Worm (Caenorhabditis elegans) whole organism, L4 larva: Measurements from ENCODE around the gene dao-2.

Experiments used
- F10B5.3 ChIP-seq: sonication (generic microtip); optimal IDR thresholded peaks from 2 replicates; lab custom pipeline; 2016; ENCODE audit warnings: mild to moderate bottlenecking, missing genetic modification characterization, missing compliant biosample characterization
- T20F7.1 ChIP-seq: fragments of 200-800 bp; sonication (Bioruptor generic); optimal IDR thresholded peaks from 2 replicates; lab custom pipeline; 2018; ENCODE audit warnings: mild to moderate bottlenecking, missing genetic modification characterization, missing compliant biosample characterization
- T26A8.4 ChIP-seq: fragments of 200-800 bp; sonication (Bioruptor generic); IDR thresholded peaks from 2 replicates; pipeline ENCODE4 v1.3.6; 2022; ENCODE audit warnings: missing genetic modification characterization, missing compliant biosample characterization
- Y75B8A.6 ChIP-seq: fragments of 200-800 bp; sonication (Bioruptor generic); IDR thresholded peaks from 2 replicates; pipeline ENCODE4 v1.3.6; 2022; ENCODE audit warnings: missing genetic modification reagents, missing genetic modification characterization, missing compliant biosample characterization
- ZK546.5 ChIP-seq, 2 experiments: sonication (generic microtip); optimal IDR thresholded peaks; 2 replicates each; lab custom pipeline; 2017; ENCODE audit warnings: missing biosample characterization in 2 of 2, missing genetic modification characterization in 2 of 2
- aha-1 ChIP-seq: fragments of 150-350 bp; peaks from one replicate; lab custom pipeline; 2014; ENCODE audit warnings: missing biosample characterization, missing genetic modification characterization
- attf-4 ChIP-seq: sonication (generic microtip); optimal IDR thresholded peaks from 3 replicates; lab custom pipeline; 2017; ENCODE audit warnings: missing biosample characterization, missing genetic modification characterization
- ceh-20 ChIP-seq: fragments of 200-800 bp; sonication (Bioruptor generic); IDR thresholded peaks from 2 replicates; pipeline ENCODE4 v1.3.6; 2022; ENCODE audit warnings: missing genetic modification reagents, missing genetic modification characterization, missing compliant biosample characterization
- ceh-28 ChIP-seq: fragments of 150-350 bp; optimal IDR thresholded peaks from 2 replicates; lab custom pipeline; 2014; ENCODE audit warnings: missing biosample characterization, missing genetic modification reagents, missing genetic modification characterization
- ceh-82 ChIP-seq: sonication (generic microtip); optimal IDR thresholded peaks from 2 replicates; lab custom pipeline; 2017; ENCODE audit warnings: missing biosample characterization, missing genetic modification characterization
- ctbp-1 ChIP-seq: fragments of 200-800 bp; sonication (Bioruptor generic); IDR thresholded peaks from 2 replicates; pipeline ENCODE4 v1.3.6; 2022; ENCODE audit warnings: missing genetic modification reagents, missing genetic modification characterization, missing compliant biosample characterization
- daf-12 ChIP-seq: fragments of 150-350 bp; optimal IDR thresholded peaks from 2 replicates; lab custom pipeline; 2014; ENCODE audit warnings: missing biosample characterization, missing genetic modification reagents, missing genetic modification characterization
- daf-16 ChIP-seq, 3 experiments: sonication (generic microtip); optimal IDR thresholded peaks; 2 replicates each; lab custom pipeline; 2016 to 2017; ENCODE audit warnings: missing genetic modification characterization in 3 of 3, missing genetic modification reagents in 3 of 3, mild to moderate bottlenecking in 2 of 3, missing compliant biosample characterization in 2 of 3, missing biosample characterization in 1 of 3, moderate library complexity in 1 of 3
- daf-19 ChIP-seq: fragments of 200-800 bp; sonication (Bioruptor generic); conservative IDR thresholded peaks from 2 replicates; pipeline ENCODE4 v1.3.6; 2022; ENCODE audit warnings: missing genetic modification characterization, missing compliant biosample characterization
- dmd-6 ChIP-seq: fragments of 200-800 bp; sonication (Bioruptor generic); IDR thresholded peaks from 2 replicates; pipeline ENCODE4 v1.3.6; 2022; ENCODE audit warnings: missing genetic modification reagents, missing genetic modification characterization, missing compliant biosample characterization
- dmd-8 ChIP-seq: fragments of 200-800 bp; sonication (Bioruptor generic); IDR thresholded peaks from 2 replicates; pipeline ENCODE4 v1.3.6; 2022; ENCODE audit warnings: missing genetic modification characterization, missing compliant biosample characterization
- dpl-1 ChIP-seq: fragments of 150-350 bp; optimal IDR thresholded peaks from 2 replicates; lab custom pipeline; 2014; ENCODE audit warnings: missing biosample characterization, missing genetic modification reagents, missing genetic modification characterization
- egl-27 ChIP-seq: sonication (generic microtip); optimal IDR thresholded peaks from 3 replicates; lab custom pipeline; 2017; ENCODE audit warnings: missing biosample characterization, missing genetic modification reagents, missing genetic modification characterization
- egl-43 ChIP-seq: fragments of 200-800 bp; sonication (Bioruptor generic); IDR thresholded peaks from 2 replicates; pipeline ENCODE4 v1.3.6; 2022; ENCODE audit warnings: missing genetic modification reagents, missing genetic modification characterization, missing compliant biosample characterization
- hlh-11 ChIP-seq: fragments of 200-800 bp; sonication (Bioruptor generic); optimal IDR thresholded peaks from 2 replicates; lab custom pipeline; 2018; ENCODE audit warnings: mild to moderate bottlenecking, missing genetic modification characterization, missing compliant biosample characterization
- lin-1 ChIP-seq: fragments of 200-800 bp; sonication (Bioruptor generic); IDR thresholded peaks from 2 replicates; pipeline ENCODE4 v1.3.6; 2022; ENCODE audit warnings: missing genetic modification reagents, missing genetic modification characterization, missing compliant biosample characterization
- lin-15B ChIP-seq: fragments of 150-350 bp; sonication (generic microtip); optimal IDR thresholded peaks from 3 replicates; lab custom pipeline; 2014; ENCODE audit warnings: missing biosample characterization, missing genetic modification characterization
- lsy-2 ChIP-seq, 2 experiments: fragments of 150-350 bp in 1 of 2; sonication (generic microtip) in 1 of 2; optimal IDR thresholded peaks; 2 replicates each; lab custom pipeline; 2014 to 2017; ENCODE audit warnings: missing biosample characterization in 2 of 2, missing genetic modification characterization in 2 of 2
- mdt-29 ChIP-seq: fragments of 200-800 bp; sonication (Bioruptor generic); IDR thresholded peaks from 2 replicates; pipeline ENCODE4 v1.3.6; 2022; ENCODE audit warnings: missing genetic modification reagents, missing genetic modification characterization, missing compliant biosample characterization
- mep-1 ChIP-seq: fragments of 150-350 bp; sonication (generic microtip); optimal IDR thresholded peaks from 3 replicates; lab custom pipeline; 2014; ENCODE audit warnings: missing biosample characterization, missing genetic modification characterization
- nhr-102 ChIP-seq: sonication (generic microtip); optimal IDR thresholded peaks from 2 replicates; lab custom pipeline; 2016; ENCODE audit warnings: mild to moderate bottlenecking, missing genetic modification characterization, moderate library complexity, missing compliant biosample characterization
- nhr-11 ChIP-seq: fragments of 150-350 bp; optimal IDR thresholded peaks from 2 replicates; lab custom pipeline; 2014; ENCODE audit warnings: missing biosample characterization, missing genetic modification characterization
- nhr-237 ChIP-seq: sonication (generic microtip); optimal IDR thresholded peaks from 2 replicates; lab custom pipeline; 2017; ENCODE audit warnings: missing biosample characterization, missing genetic modification characterization
- nhr-42 ChIP-seq: fragments of 200-800 bp; sonication (Bioruptor generic); IDR thresholded peaks from 2 replicates; pipeline ENCODE4 v1.3.6; 2022; ENCODE audit warnings: missing genetic modification characterization, missing compliant biosample characterization
- nhr-48 ChIP-seq: sonication (generic microtip); optimal IDR thresholded peaks from 2 replicates; lab custom pipeline; 2016; ENCODE audit warnings: mild to moderate bottlenecking, missing genetic modification characterization, missing compliant biosample characterization
- nhr-6 ChIP-seq: fragments of 150-350 bp; optimal IDR thresholded peaks from 2 replicates; lab custom pipeline; 2014; ENCODE audit warnings: missing biosample characterization, missing genetic modification characterization
- pha-4 ChIP-seq, 2 experiments: fragments of 150-350 bp in 1 of 2; fragments of 200-800 bp in 1 of 2; sonication (Bioruptor generic) in 1 of 2; IDR thresholded peaks in 1 of 2; optimal IDR thresholded peaks in 1 of 2; 2 replicates each; pipeline versions ENCODE4 v1.3.6 to Lab custom; 2014 to 2022; ENCODE audit warnings: missing genetic modification characterization in 2 of 2, missing genetic modification reagents in 2 of 2, missing biosample characterization in 1 of 2, missing compliant biosample characterization in 1 of 2
- php-3 ChIP-seq: fragments of 200-800 bp; sonication (Bioruptor generic); IDR thresholded peaks from 2 replicates; pipeline ENCODE4 v1.3.6; 2022; ENCODE audit warnings: missing genetic modification reagents, missing genetic modification characterization, missing compliant biosample characterization
- rbr-2 ChIP-seq: sonication (generic microtip); optimal IDR thresholded peaks from 2 replicates; lab custom pipeline; 2016; ENCODE audit warnings: missing genotype, missing genetic modification characterization, missing compliant biosample characterization
- sdz-12 ChIP-seq: fragments of 200-800 bp; sonication (Bioruptor generic); optimal IDR thresholded peaks from 2 replicates; lab custom pipeline; 2018; ENCODE audit warnings: mild to moderate bottlenecking, missing genetic modification characterization, missing compliant biosample characterization
- set-16 ChIP-seq: fragments of 200-800 bp; sonication (Bioruptor generic); IDR thresholded peaks from 2 replicates; pipeline ENCODE4 v1.3.6; 2022; ENCODE audit warnings: missing genetic modification reagents, missing genetic modification characterization, missing compliant biosample characterization
- skn-1 ChIP-seq: fragments of 150-350 bp; optimal IDR thresholded peaks from 2 replicates; lab custom pipeline; 2014; ENCODE audit warnings: missing biosample characterization, missing genetic modification characterization
- snpc-1.2 ChIP-seq: fragments of 200-800 bp; sonication (Bioruptor generic); IDR thresholded peaks from 2 replicates; pipeline ENCODE4 v1.3.6; 2022; ENCODE audit warnings: missing genetic modification reagents, missing genetic modification characterization, missing compliant biosample characterization
- spr-1 ChIP-seq: sonication (generic microtip); optimal IDR thresholded peaks from 2 replicates; lab custom pipeline; 2016; ENCODE audit warnings: mild to moderate bottlenecking, missing genetic modification characterization, missing compliant biosample characterization
- unc-62 ChIP-seq, 3 experiments: fragments of 150-350 bp in 1 of 3; sonication (generic microtip); optimal IDR thresholded peaks in 2 of 3; peaks in 1 of 3; 1 replicate in 1 of 3; 2 replicates in 2 of 3; lab custom pipeline; 2014 to 2017; ENCODE audit warnings: missing biosample characterization in 3 of 3, missing genetic modification characterization in 3 of 3, missing genetic modification reagents in 3 of 3, missing genotype in 1 of 3
- zag-1 ChIP-seq: fragments of 150-350 bp; optimal IDR thresholded peaks from 2 replicates; lab custom pipeline; 2014; ENCODE audit warnings: missing biosample characterization, missing genetic modification characterization
- zfp-3 ChIP-seq: fragments of 200-800 bp; sonication (Bioruptor generic); conservative IDR thresholded peaks from 2 replicates; pipeline ENCODE4 v1.3.6; 2022; ENCODE audit warnings: missing genetic modification reagents, missing genetic modification characterization, missing compliant biosample characterization
- ztf-11 ChIP-seq: fragments of 150-350 bp; optimal IDR thresholded peaks from 2 replicates; lab custom pipeline; 2014; ENCODE audit warnings: missing biosample characterization, missing genetic modification characterization
- ztf-7 ChIP-seq: fragments of 150-350 bp; optimal IDR thresholded peaks from 2 replicates; lab custom pipeline; 2014; ENCODE audit warnings: missing biosample characterization, missing genetic modification characterization

The dao-2 gene

DNA sequence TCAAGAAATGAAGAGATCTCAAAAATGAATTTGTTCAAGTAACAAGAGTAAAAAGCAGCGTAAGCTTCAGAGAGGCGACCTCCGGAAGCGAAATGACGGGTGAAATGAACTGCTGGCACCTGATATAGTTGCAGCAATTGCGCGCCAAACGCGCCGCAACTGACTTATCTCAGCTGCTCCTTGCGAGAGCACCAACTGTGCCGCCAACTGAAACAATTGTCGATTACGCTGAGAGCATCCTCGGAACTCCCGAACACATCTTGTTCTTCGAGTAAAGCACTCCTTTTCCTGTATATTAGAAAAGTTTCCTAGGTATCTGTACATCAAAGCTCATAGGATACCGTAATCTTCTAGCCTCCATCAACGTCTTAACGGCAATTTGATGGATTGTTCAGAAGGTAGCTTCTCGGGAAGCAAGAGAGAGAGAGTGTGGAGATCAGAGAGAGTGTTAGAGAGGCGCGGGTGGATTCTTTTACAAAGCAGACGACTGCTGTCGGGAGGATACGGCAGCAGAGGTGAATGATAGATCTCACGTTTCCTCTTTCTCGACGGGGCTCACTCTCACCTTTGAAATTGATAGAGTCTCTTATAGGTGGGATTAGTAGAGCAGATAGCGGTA is 42.7 kb upstream of the dao-2 start:
- TF ChIP-seq snpc-1.2 (GFP tag; lab: Robert Waterston, UW) (no peak), lin-15B (tag; lab: Kevin White, UChicago) (no peak), hlh-11 (tag; lab: Kevin White, UChicago) (peak; percentile 60), zfp-3 (GFP tag; lab: Robert Waterston, UW) (no peak), nhr-11 (peak; percentile 18), unc-62 (GFP tag; optimal IDR thresholded peaks at IDR 0.05 in 1 of 2; lab: Kevin White, UChicago) (peak in 1 of 2 experiments; percentile 4), unc-62 (tag; optimal IDR thresholded peaks at IDR 0.05; lab: Kevin White, UChicago) (no peak), daf-19 (GFP tag; lab: Robert Waterston, UW) (no peak), ceh-28 (tag; lab: Kevin White, UChicago) (no peak), ceh-20 (GFP tag; lab: Robert Waterston, UW) (no peak), mdt-29 (GFP tag; lab: Robert Waterston, UW) (no peak), rbr-2 (tag; lab: Kevin White, UChicago) (no peak), lin-1 (GFP tag; lab: Robert Waterston, UW) (no peak), T26A8.4 (GFP tag; lab: Robert Waterston, UW) (no peak), attf-4 (tag; lab: Kevin White, UChicago) (no peak), php-3 (no peak), nhr-48 (no peak), ztf-11 (no peak), sdz-12 (GFP tag; lab: Kevin White, UChicago) (no peak), aha-1 (no peak), daf-16 (GFP tag; optimal IDR thresholded peaks at IDR 0.05; lab: Kevin White, UChicago) (no peak), daf-16 (tag; optimal IDR thresholded peaks at IDR 0.05; lab: Kevin White, UChicago) (no peak), set-16 (GFP tag; lab: Robert Waterston, UW) (0 out of 2 replicates have a peak, but pooled peaks have one; percentile 8), dpl-1 (GFP tag; lab: Kevin White, UChicago) (no peak), ctbp-1 (GFP tag; lab: Robert Waterston, UW) (0 out of 2 replicates have a peak, but pooled peaks have one; percentile 21), nhr-6 (no peak), daf-12 (tag; lab: Kevin White, UChicago) (no peak), ceh-82 (no peak), ZK546.5 (tag; optimal IDR thresholded peaks at IDR 0.05; lab: Kevin White, UChicago) (no peak), nhr-42 (GFP tag; lab: Robert Waterston, UW) (no peak), T20F7.1 (GFP tag; lab: Kevin White, UChicago) (no peak)

DNA sequence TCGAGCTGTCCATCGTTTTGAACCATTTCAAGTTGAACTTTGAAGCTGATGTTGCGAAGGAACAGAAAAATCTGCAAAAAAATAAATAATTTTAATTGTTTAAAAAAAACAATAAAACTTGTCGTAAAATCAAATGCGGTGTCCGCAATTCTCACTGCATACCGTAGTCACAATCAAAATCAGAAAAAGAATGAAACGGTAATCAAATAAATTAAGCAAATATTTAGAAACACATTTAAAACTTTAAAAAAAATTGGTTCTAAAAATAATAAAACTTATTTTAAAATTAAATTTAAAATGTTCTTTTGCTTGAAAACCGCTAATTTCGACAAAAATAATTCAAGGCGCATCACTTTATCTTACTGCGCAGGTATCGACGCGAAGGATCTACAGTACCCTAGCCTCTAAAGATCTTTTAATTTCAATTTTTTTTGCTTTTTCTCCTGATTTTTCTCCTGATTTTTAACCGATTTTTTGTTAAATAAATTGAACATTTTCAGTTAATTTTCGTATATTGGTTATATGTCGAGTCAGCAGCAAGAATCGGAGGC is 39.6 kb upstream of the dao-2 start, which contains the start of the genes B0304.4 and B0304.2:
TSS of gene B0304.4 (minus strand) at position 101 of the 551 bp plus-strand sequence.
TSS of gene B0304.2 (plus strand) at position 501 of the 551 bp plus-strand sequence.
- TF ChIP-seq spr-1 (tag; lab: Kevin White, UChicago), result no peak
- TF ChIP-seq sdz-12 (GFP tag; lab: Kevin White, UChicago), result no peak
- TF ChIP-seq lsy-2 (tag; optimal IDR thresholded peaks at IDR 0.05; lab: Kevin White, UChicago), result no peak

DNA sequence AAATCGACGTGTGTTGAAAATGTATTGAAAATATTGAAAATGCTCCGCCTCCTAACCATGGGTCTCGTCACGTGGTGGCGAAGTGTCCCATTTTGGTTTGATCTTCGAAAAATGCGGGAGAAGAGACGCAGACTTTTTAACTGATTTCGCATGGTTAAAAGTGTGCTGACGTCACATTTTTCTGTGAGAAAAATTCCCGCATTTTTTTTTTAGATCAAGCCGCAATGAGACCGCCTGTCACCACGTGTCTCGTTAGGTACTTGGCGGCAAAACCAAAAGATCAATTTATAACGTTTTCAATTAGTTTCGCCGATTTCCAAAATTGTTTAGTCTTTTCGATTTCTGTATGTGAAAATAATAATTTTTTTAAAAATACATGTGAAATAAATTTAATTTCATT is 37.6 kb upstream of the dao-2 start:
- TF ChIP-seq nhr-102 (tag; lab: Kevin White, UChicago) (no peak), Y75B8A.6 (0 out of 2 replicates have a peak, but pooled peaks have one; percentile 22), unc-62 (GFP tag; optimal IDR thresholded peaks at IDR 0.05 in 1 of 2; lab: Kevin White, UChicago) (peak in 1 of 2 experiments; percentile 21), unc-62 (tag; optimal IDR thresholded peaks at IDR 0.05; lab: Kevin White, UChicago) (no peak), skn-1 (tag; lab: Kevin White, UChicago) (no peak)

DNA sequence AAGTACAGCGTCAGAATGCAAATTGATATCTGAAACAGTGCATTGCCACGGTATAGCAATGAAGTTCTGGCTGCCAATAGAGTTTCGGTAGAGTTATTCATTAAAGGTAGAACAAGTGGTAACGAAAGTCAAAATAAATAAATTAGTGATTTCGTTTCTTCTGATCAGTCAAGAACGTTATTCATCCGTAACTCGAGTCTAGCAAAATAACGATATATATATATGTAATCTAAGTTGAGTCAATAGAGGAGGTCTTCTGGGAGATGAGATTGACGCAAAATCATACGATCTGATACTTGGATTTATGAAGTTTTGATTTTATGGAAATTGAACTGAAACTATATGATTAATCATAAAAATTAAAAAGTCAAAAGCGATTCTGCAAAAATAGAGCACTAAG is 35.0 kb upstream of the dao-2 start, which contains the start of gene sra-35:
TSS of gene sra-35 (minus strand) at position 101 of the 400 bp plus-strand sequence.
- TF ChIP-seq pha-4 (GFP tag; IDR thresholded peaks at IDR 0.05; lab: Robert Waterston, UW) (no peak), pha-4 (tag; optimal IDR thresholded peaks at IDR 0.05; lab: Kevin White, UChicago) (no peak), sdz-12 (GFP tag; lab: Kevin White, UChicago) (no peak), ztf-7 (tag; lab: Kevin White, UChicago) (no peak), dmd-6 (GFP tag; lab: Robert Waterston, UW) (no peak), zag-1 (tag; lab: Kevin White, UChicago) (no peak), egl-43 (GFP tag; lab: Robert Waterston, UW) (no peak), egl-27 (tag; lab: Kevin White, UChicago) (no peak), T20F7.1 (GFP tag; lab: Kevin White, UChicago) (no peak), aha-1 (no peak), dmd-8 (GFP tag; lab: Robert Waterston, UW) (no peak), F10B5.3 (tag; lab: Kevin White, UChicago) (no peak), set-16 (GFP tag; lab: Robert Waterston, UW) (no peak), T26A8.4 (GFP tag; lab: Robert Waterston, UW) (no peak), zfp-3 (GFP tag; lab: Robert Waterston, UW) (no peak), nhr-237 (no peak), mep-1 (no peak)
